Fruit fly (Drosophila melanogaster) S2 (cell line): ENCODE data around the gene Lcp65Ab1.
"Not testable (repeated sequence)": the region's sequence is repeated elsewhere in the genome, so short reads cannot be mapped to it uniquely, and the experiment has no call there.

ENCODE experiments used
- CG8478 ChIP-seq: fragments of >200 bp; optimal IDR thresholded peaks from 2 replicates; lab custom pipeline; 2018
- CTCF ChIP-seq, 2 experiments: fragments of >200 bp; optimal IDR thresholded peaks; 2 replicates each; lab custom pipeline; 2018

- TF ChIP-seq CG8478 (lab: Kevin White, UChicago); CTCF (optimal IDR thresholded peaks at IDR 0.05; lab: Kevin White, UChicago): not testable (repeated sequence)
These were observed 3.0 kb upstream of the Lcp65Ab1 start, which contains the start of gene Lcp65Ab2 for dm6 chr3L:6146374-6146773.
